Fruit fly (Drosophila melanogaster) whole organism, embryonic: Measurements from ENCODE around the gene CG11811.
A peak's percentile ranks its signal among the peaks of the same experiment; 100 is the strongest.

ENCODE experiments used
- Bdp1 ChIP-seq: fragments of 200-800 bp; sonication (Bioruptor generic); optimal IDR thresholded peaks from 3 replicates; lab custom pipeline; 2016; ENCODE audit warnings: missing biosample characterization, missing genetic modification characterization
- BtbVII ChIP-seq: fragments of 200-800 bp; sonication (Bioruptor generic); optimal IDR thresholded peaks from 3 replicates; lab custom pipeline; 2017; ENCODE audit warnings: missing biosample characterization, mild to moderate bottlenecking, missing genetic modification characterization
- C15 ChIP-seq: fragments of 200-800 bp; sonication (Bioruptor generic); IDR thresholded peaks from 3 replicates; pipeline ENCODE4 v1.3.6; 2022; ENCODE audit warnings: missing biosample characterization, missing genetic modification characterization
- CG10267 ChIP-seq: fragments of 200-800 bp; sonication (Bioruptor generic); optimal IDR thresholded peaks from 2 replicates; lab custom pipeline; 2018; ENCODE audit warnings: missing biosample characterization, mild to moderate bottlenecking, missing genetic modification characterization, moderate library complexity
- CG10959 ChIP-seq: fragments of 200-800 bp; sonication (Bioruptor generic); IDR thresholded peaks from 2 replicates; pipeline ENCODE4 v1.3.6; 2022; ENCODE audit warnings: missing biosample characterization, missing genetic modification characterization
- CG16779 ChIP-seq: fragments of 200-800 bp; sonication (Bioruptor generic); IDR thresholded peaks from 2 replicates; pipeline ENCODE4 v1.3.6; 2022; ENCODE audit warnings: missing biosample characterization, missing genetic modification characterization
- CG16815 ChIP-seq: fragments of 200-800 bp; sonication (Bioruptor generic); optimal IDR thresholded peaks from 3 replicates; lab custom pipeline; 2017; ENCODE audit warnings: missing biosample characterization, mild to moderate bottlenecking, missing genetic modification characterization
- CG17328 ChIP-seq: fragments of 200-800 bp; sonication (Bioruptor generic); IDR thresholded peaks from 2 replicates; pipeline ENCODE4 v1.3.6; 2022; ENCODE audit warnings: missing biosample characterization, missing genetic modification characterization
- CG18599 ChIP-seq: fragments of 200-800 bp; sonication (Bioruptor generic); optimal IDR thresholded peaks from 3 replicates; lab custom pipeline; 2017; ENCODE audit warnings: missing biosample characterization, missing genetic modification characterization, mild to moderate bottlenecking, moderate library complexity, missing genetic modification reagents
- CG2116 ChIP-seq: fragments of 200-800 bp; sonication (Bioruptor generic); optimal IDR thresholded peaks from 3 replicates; lab custom pipeline; 2018; ENCODE audit warnings: missing biosample characterization, mild to moderate bottlenecking, missing genetic modification characterization
- CG2129 ChIP-seq: fragments of 200-800 bp; sonication (Bioruptor generic); IDR thresholded peaks from 2 replicates; pipeline ENCODE4 v1.3.6; 2022; ENCODE audit warnings: missing biosample characterization, missing genetic modification characterization; ENCODE audit not compliant: partially characterized antibody
- CG2202 ChIP-seq: fragments of 200-800 bp; sonication (Bioruptor generic); optimal IDR thresholded peaks from 2 replicates; lab custom pipeline; 2018; ENCODE audit warnings: missing biosample characterization, mild to moderate bottlenecking, missing genetic modification characterization
- CG32532 ChIP-seq: fragments of 200-800 bp; sonication (Bioruptor generic); IDR thresholded peaks from 2 replicates; pipeline ENCODE4 v1.3.6; 2022; ENCODE audit warnings: missing biosample characterization, missing genetic modification characterization
- CG32772 ChIP-seq: fragments of 200-800 bp; sonication (Bioruptor generic); IDR thresholded peaks from 2 replicates; pipeline ENCODE4 v1.3.6; 2022; ENCODE audit warnings: missing biosample characterization, missing genetic modification characterization
- CG3407 ChIP-seq: fragments of 200-800 bp; sonication (Bioruptor generic); optimal IDR thresholded peaks from 2 replicates; lab custom pipeline; 2018; ENCODE audit warnings: missing biosample characterization, mild to moderate bottlenecking, missing genetic modification characterization
- CG4707 ChIP-seq: fragments of 200-800 bp; sonication (Bioruptor generic); optimal IDR thresholded peaks from 2 replicates; lab custom pipeline; 2018; ENCODE audit warnings: missing biosample characterization, mild to moderate bottlenecking, missing genetic modification characterization, moderate library complexity
- CG6175 ChIP-seq: fragments of 200-800 bp; sonication (Bioruptor generic); IDR thresholded peaks from 3 replicates; pipeline ENCODE4 v1.3.6; 2022; ENCODE audit warnings: missing biosample characterization, missing genetic modification characterization
- CG6791 ChIP-seq: fragments of 200-800 bp; sonication (Bioruptor generic); IDR thresholded peaks from 3 replicates; pipeline ENCODE4 v1.3.6; 2022; ENCODE audit warnings: missing biosample characterization, missing genetic modification characterization; ENCODE audit not compliant: partially characterized antibody
- CG8478 ChIP-seq: fragments of >200 bp; optimal IDR thresholded peaks from 2 replicates; lab custom pipeline; 2018
- CG9876 ChIP-seq: fragments of 200-800 bp; sonication (Bioruptor generic); optimal IDR thresholded peaks from 2 replicates; lab custom pipeline; 2016; ENCODE audit warnings: missing biosample characterization, missing genetic modification characterization
- CHES-1-like ChIP-seq: fragments of 200-800 bp; sonication (Bioruptor generic); optimal IDR thresholded peaks from 2 replicates; lab custom pipeline; 2016; ENCODE audit warnings: missing biosample characterization, missing genetic modification characterization
- CrebB ChIP-seq: fragments of 200-800 bp; sonication (Bioruptor generic); optimal IDR thresholded peaks from 3 replicates; lab custom pipeline; 2018; ENCODE audit warnings: missing biosample characterization, mild to moderate bottlenecking, missing genetic modification characterization
- Dad ChIP-seq: fragments of 200-800 bp; sonication (Bioruptor generic); optimal IDR thresholded peaks from 3 replicates; lab custom pipeline; 2016; ENCODE audit warnings: missing biosample characterization, missing genetic modification characterization
- Eip74EF ChIP-seq, 2 experiments: fragments of 200-800 bp in 1 of 2; fragments of >200 bp in 1 of 2; sonication (Bioruptor generic) in 1 of 2; optimal IDR thresholded peaks; 2 replicates each; lab custom pipeline; 2017 to 2019; ENCODE audit warnings: missing biosample characterization in 2 of 2, missing genetic modification characterization in 2 of 2, mild to moderate bottlenecking in 1 of 2, moderate library complexity in 1 of 2
- HLH4C ChIP-seq: fragments of 200-800 bp; sonication (Bioruptor generic); IDR thresholded peaks from 3 replicates; pipeline ENCODE4 v1.3.6; 2022; ENCODE audit warnings: missing biosample characterization, missing genetic modification characterization; ENCODE audit not compliant: partially characterized antibody
- Hmx ChIP-seq: fragments of 200-800 bp; sonication (Bioruptor generic); optimal IDR thresholded peaks from 2 replicates; lab custom pipeline; 2016; ENCODE audit warnings: missing biosample characterization, missing genetic modification characterization
- Hsf ChIP-seq: fragments of 200-800 bp; sonication (Bioruptor generic); optimal IDR thresholded peaks from 3 replicates; lab custom pipeline; 2016; ENCODE audit warnings: missing biosample characterization, missing genetic modification characterization
- Optix ChIP-seq: fragments of 200-800 bp; sonication (Bioruptor generic); IDR thresholded peaks from 3 replicates; pipeline ENCODE4 v1.3.6; 2022; ENCODE audit warnings: missing biosample characterization, missing genetic modification characterization
- PHDP ChIP-seq: fragments of 200-800 bp; sonication (Bioruptor generic); optimal IDR thresholded peaks from 3 replicates; lab custom pipeline; 2018; ENCODE audit warnings: missing biosample characterization, mild to moderate bottlenecking, missing genetic modification characterization, moderate library complexity
- ac ChIP-seq: fragments of 200-800 bp; sonication (Bioruptor generic); optimal IDR thresholded peaks from 3 replicates; lab custom pipeline; 2017; ENCODE audit warnings: missing biosample characterization, mild to moderate bottlenecking, missing genetic modification characterization
- al ChIP-seq: fragments of 200-800 bp; sonication (Bioruptor generic); IDR thresholded peaks from 2 replicates; pipeline ENCODE4 v1.3.6; 2022; ENCODE audit warnings: missing biosample characterization, missing genetic modification characterization
- ase ChIP-seq: fragments of 200-800 bp; sonication (Bioruptor generic); IDR thresholded peaks from 3 replicates; pipeline ENCODE4 v1.3.6; 2022; ENCODE audit warnings: missing biosample characterization, missing genetic modification characterization
- br ChIP-seq: fragments of >200 bp; optimal IDR thresholded peaks from 2 replicates; lab custom pipeline; 2017
- cas ChIP-seq: fragments of 200-800 bp; sonication (Bioruptor generic); IDR thresholded peaks from 2 replicates; pipeline ENCODE4 v1.3.6; 2022; ENCODE audit warnings: missing biosample characterization, missing genetic modification characterization
- caup ChIP-seq: fragments of 200-800 bp; sonication (Bioruptor generic); optimal IDR thresholded peaks from 3 replicates; lab custom pipeline; 2017; ENCODE audit warnings: missing biosample characterization, mild to moderate bottlenecking, missing genetic modification characterization, moderate library complexity; ENCODE audit not compliant: severe bottlenecking
- eyg ChIP-seq: fragments of 200-800 bp; sonication (Bioruptor generic); optimal IDR thresholded peaks from 3 replicates; lab custom pipeline; 2016; ENCODE audit warnings: missing biosample characterization, missing genetic modification characterization
- gce ChIP-seq: fragments of 200-800 bp; sonication (Bioruptor generic); IDR thresholded peaks from 3 replicates; pipeline ENCODE4 v1.3.6; 2022; ENCODE audit warnings: missing biosample characterization, missing genetic modification characterization
- gcm ChIP-seq: fragments of 200-800 bp; sonication (Bioruptor generic); optimal IDR thresholded peaks from 2 replicates; lab custom pipeline; 2019; ENCODE audit warnings: missing biosample characterization, mild to moderate bottlenecking, missing genetic modification characterization, moderate library complexity
- h ChIP-seq: fragments of >200 bp; optimal IDR thresholded peaks from 2 replicates; lab custom pipeline; 2017
- ind ChIP-seq: fragments of 200-800 bp; sonication (Bioruptor generic); optimal IDR thresholded peaks from 3 replicates; lab custom pipeline; 2016; ENCODE audit warnings: missing biosample characterization, missing genetic modification characterization
- kay ChIP-seq: fragments of 200-800 bp; sonication (Bioruptor generic); optimal IDR thresholded peaks from 2 replicates; lab custom pipeline; 2016; ENCODE audit warnings: missing biosample characterization, missing genetic modification characterization
- lilli ChIP-seq: fragments of 200-800 bp; sonication (Bioruptor generic); optimal IDR thresholded peaks from 3 replicates; lab custom pipeline; 2016; ENCODE audit warnings: missing biosample characterization, missing genetic modification characterization
- odd ChIP-seq: fragments of 200-800 bp; sonication (Bioruptor generic); optimal IDR thresholded peaks from 2 replicates; lab custom pipeline; 2017; ENCODE audit warnings: missing biosample characterization, mild to moderate bottlenecking, missing genetic modification characterization
- p53 ChIP-seq: fragments of 200-800 bp; sonication (Bioruptor generic); optimal IDR thresholded peaks from 2 replicates; lab custom pipeline; 2016; ENCODE audit warnings: missing biosample characterization, missing genetic modification characterization
- pb ChIP-seq: fragments of 200-800 bp; sonication (Bioruptor generic); optimal IDR thresholded peaks from 3 replicates; lab custom pipeline; 2016; ENCODE audit warnings: missing biosample characterization, missing genetic modification characterization
- pita ChIP-seq: fragments of 200-800 bp; sonication (Bioruptor generic); optimal IDR thresholded peaks from 2 replicates; lab custom pipeline; 2017; ENCODE audit warnings: missing biosample characterization, mild to moderate bottlenecking, missing genetic modification characterization
- ro ChIP-seq: fragments of 200-800 bp; sonication (Bioruptor generic); IDR thresholded peaks from 2 replicates; pipeline ENCODE4 v1.3.6; 2022; ENCODE audit warnings: missing biosample characterization, missing genetic modification characterization
- tin ChIP-seq: fragments of 200-800 bp; sonication (Bioruptor generic); optimal IDR thresholded peaks from 3 replicates; lab custom pipeline; 2016; ENCODE audit warnings: missing biosample characterization, missing genetic modification characterization
- yki ChIP-seq: fragments of >200 bp; optimal IDR thresholded peaks from 3 replicates; lab custom pipeline; 2018
- z ChIP-seq: fragments of 200-800 bp; sonication (Bioruptor generic); IDR thresholded peaks from 3 replicates; pipeline ENCODE4 v1.3.6; 2022; ENCODE audit warnings: missing biosample characterization, missing genetic modification characterization

The CG11811 gene

dm6 chr3L:10660744-10661589 is 29.9 kb upstream of the CG11811 start, which contains the start of the genes CG32066 and CG8003 (continued):
- TF ChIP-seq gcm (GFP tag; lab: Kevin White, UChicago) (no peak), pb (GFP tag; lab: Kevin White, UChicago) (no peak), PHDP (tag; lab: Kevin White, UChicago) (peak; percentile 12), kay (no peak), CG2116 (GFP tag; lab: Kevin White, UChicago) (peak; percentile 4), h (lab: Kevin White, UChicago) (no peak), CG17328 (GFP tag; lab: Robert Waterston, UW) (0 out of 2 replicates have a peak, but pooled peaks have one; percentile 17), caup (GFP tag; lab: Kevin White, UChicago) (peak; percentile 5), al (no peak), CG18599 (GFP tag; lab: Kevin White, UChicago) (peak; percentile 30), br (lab: Kevin White, UChicago) (no peak), ase (GFP tag; lab: Robert Waterston, UW) (peak; percentile 39; the same call in 1 of the 3 replicates), CG6791 (GFP tag; lab: Robert Waterston, UW) (no peak; the same call in 2 of the 3 replicates), z (GFP tag; lab: Robert Waterston, UW) (no peak), tin (GFP tag; lab: Kevin White, UChicago) (peak; percentile 5), Dad (GFP tag; lab: Kevin White, UChicago) (no peak), lilli (GFP tag; lab: Kevin White, UChicago) (no peak), pita (no peak), CG10267 (tag; lab: Kevin White, UChicago) (peak; percentile 87), CG4707 (GFP tag; lab: Kevin White, UChicago) (peak; percentile 53), BtbVII (peak; percentile 68), ro (GFP tag; lab: Robert Waterston, UW) (no peak), CG9876 (GFP tag; lab: Kevin White, UChicago) (no peak), Eip74EF (GFP tag; optimal IDR thresholded peaks at IDR 0.05; lab: Kevin White, UChicago) (peak in 1 of 2 experiments; percentile 24), odd (GFP tag; lab: Kevin White, UChicago) (no peak), yki (lab: Kevin White, UChicago) (no peak), eyg (no peak), CG2202 (tag; lab: Kevin White, UChicago) (no peak), Hmx (GFP tag; lab: Kevin White, UChicago) (no peak), CG6175 (GFP tag; lab: Robert Waterston, UW) (no peak), ind (GFP tag; lab: Kevin White, UChicago) (peak; percentile 12), CG3407 (GFP tag; lab: Kevin White, UChicago) (no peak), CG16815 (GFP tag; lab: Kevin White, UChicago) (no peak), C15 (GFP tag; lab: Robert Waterston, UW) (0 out of 3 replicates have a peak, but pooled peaks have one; percentile 8), CG32772 (GFP tag; lab: Robert Waterston, UW) (no peak), gce (GFP tag; lab: Robert Waterston, UW) (no peak), cas (GFP tag; lab: Robert Waterston, UW) (0 out of 2 replicates have a peak, but pooled peaks have one; percentile 16), CG8478 (no peak), HLH4C (GFP tag; lab: Robert Waterston, UW) (peak; percentile 67; the same call in 2 of the 3 replicates), Optix (GFP tag; lab: Robert Waterston, UW) (peak; percentile 29; the same call in 1 of the 3 replicates), Hsf (no peak), CHES-1-like (no peak), Bdp1 (GFP tag; lab: Kevin White, UChicago) (no peak), CG2129 (GFP tag; lab: Robert Waterston, UW) (peak; percentile 81), CG10959 (no peak), CG32532 (GFP tag; lab: Robert Waterston, UW) (peak; percentile 51; the same call in 1 of the 2 replicates), p53 (GFP tag; lab: Kevin White, UChicago) (no peak), CG16779 (GFP tag; lab: Robert Waterston, UW) (no peak), ac (peak; percentile 17), CrebB (tag; lab: Kevin White, UChicago) (no peak)
